Worm (Caenorhabditis elegans) whole organism, midembryonic: ENCODE results near the gene F46F5.1.

Experiments
- T22C8.4 ChIP-seq: fragments of 200-800 bp; sonication (Bioruptor generic); IDR thresholded peaks from 2 replicates; pipeline ENCODE4 v1.3.6; 2022; ENCODE audit warnings: missing genetic modification characterization, missing compliant biosample characterization
- ztf-23 ChIP-seq: fragments of 200-800 bp; sonication (Bioruptor generic); IDR thresholded peaks from 2 replicates; pipeline ENCODE4 v1.3.6; 2022; ENCODE audit warnings: missing genetic modification reagents, missing genetic modification characterization, missing compliant biosample characterization

DNA sequence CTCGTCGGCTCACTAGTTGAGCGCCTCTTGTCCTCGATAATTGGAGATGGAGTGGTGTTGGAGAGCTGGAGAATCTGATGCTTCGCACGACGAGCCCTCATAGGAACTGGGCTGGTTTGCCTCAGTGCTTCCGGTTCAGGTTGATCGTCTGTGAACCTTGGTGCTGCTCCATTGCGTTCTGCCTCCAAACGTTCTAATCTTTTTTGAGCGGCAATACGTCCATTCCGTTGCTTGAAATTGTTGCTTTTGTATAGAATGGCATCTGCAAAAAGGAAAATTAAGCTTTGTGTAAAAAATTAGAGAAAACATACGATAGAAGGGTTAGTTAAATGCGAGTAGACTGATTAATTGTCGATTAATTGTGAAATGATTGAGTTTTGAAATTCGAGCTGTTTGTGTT is 21.2 kb upstream of the F46F5.1 start, which contains the start of gene F46F5.5:
- no peak for TF ChIP-seq ztf-23 (GFP tag; lab: Robert Waterston, UW)
- TF ChIP-seq T22C8.4 (GFP tag; lab: Robert Waterston, UW), result no peak
